Fruit fly (Drosophila melanogaster) whole organism, larva: ENCODE measurements around the gene Gdi.
A peak's percentile ranks its signal among the peaks of the same experiment; 100 is the strongest.

ENCODE experiments used
- noc ChIP-seq: fragments of 200-800 bp; sonication (Bioruptor generic); optimal IDR thresholded peaks from 3 replicates; lab custom pipeline; 2019; ENCODE audit warnings: missing biosample characterization, mild to moderate bottlenecking, missing genetic modification characterization, moderate library complexity

Gene Gdi

dm6 chr2L:9467392-9467791 lies 27.3 kb downstream of the Gdi start:
- no peak for TF ChIP-seq noc (tag; lab: Kevin White, UChicago)

DNA sequence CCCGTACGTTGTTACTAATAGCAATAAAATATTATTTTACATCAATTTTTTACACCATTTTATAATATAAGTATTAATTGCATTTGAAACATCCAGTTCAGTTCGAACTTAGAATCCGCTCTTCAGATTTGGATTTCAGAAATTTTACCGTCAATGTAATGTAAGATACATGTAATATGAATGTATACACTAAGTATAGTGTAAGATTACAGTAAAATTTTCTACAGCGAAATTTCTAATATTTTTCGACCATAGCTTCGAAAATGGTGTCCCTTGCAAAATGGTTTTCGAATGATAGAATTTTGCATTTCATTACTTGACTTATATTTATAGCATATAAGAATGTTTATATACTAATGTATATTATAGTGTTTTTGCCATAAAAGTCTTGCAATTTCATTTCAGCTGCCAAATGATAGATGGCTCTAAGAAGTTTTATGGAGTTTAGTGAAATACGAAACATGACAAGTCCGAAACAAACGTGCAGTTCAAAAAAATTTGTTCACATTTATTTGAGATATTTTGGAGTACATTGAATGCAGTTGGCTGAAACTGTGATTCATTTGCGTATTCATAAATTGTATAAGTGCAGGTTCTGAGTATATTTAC lies 30.1 kb downstream of the Gdi start:
- no peak for TF ChIP-seq noc (tag; lab: Kevin White, UChicago)

DNA sequence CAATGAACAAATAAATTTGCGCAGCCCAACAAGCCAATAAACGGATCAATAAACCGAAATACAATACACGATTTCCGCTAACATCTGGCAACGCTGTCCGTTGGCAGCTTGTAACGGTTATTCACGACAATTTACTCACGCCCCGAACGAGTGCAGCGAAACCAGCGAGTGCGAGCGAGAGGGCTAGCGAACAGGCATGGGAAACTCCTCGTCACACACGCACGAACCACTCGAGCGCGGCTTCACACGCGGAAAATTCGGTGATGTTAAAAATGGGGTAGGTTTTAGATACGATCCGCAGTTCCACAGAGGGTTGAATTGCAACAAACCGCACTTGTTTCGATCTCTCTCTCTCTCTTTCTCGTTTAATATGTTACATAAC lies 34.6 kb downstream of the Gdi start:
- no peak for TF ChIP-seq noc (tag; lab: Kevin White, UChicago)

dm6 chr2L:9459372-9460091 lies 35.1 kb downstream of the Gdi start:
- TF ChIP-seq noc (tag; lab: Kevin White, UChicago) = peak; percentile 32

dm6 chr2L:9457865-9458264 lies 36.8 kb downstream of the Gdi start:
- no peak for TF ChIP-seq noc (tag; lab: Kevin White, UChicago)

dm6 chr2L:9457456-9457855 lies 37.2 kb downstream of the Gdi start:
- TF ChIP-seq noc (tag; lab: Kevin White, UChicago) = no peak

- no peak for TF ChIP-seq noc (tag; lab: Kevin White, UChicago)
These were observed 39.5 kb downstream of the Gdi start for dm6 chr2L:9455157-9455556.

DNA sequence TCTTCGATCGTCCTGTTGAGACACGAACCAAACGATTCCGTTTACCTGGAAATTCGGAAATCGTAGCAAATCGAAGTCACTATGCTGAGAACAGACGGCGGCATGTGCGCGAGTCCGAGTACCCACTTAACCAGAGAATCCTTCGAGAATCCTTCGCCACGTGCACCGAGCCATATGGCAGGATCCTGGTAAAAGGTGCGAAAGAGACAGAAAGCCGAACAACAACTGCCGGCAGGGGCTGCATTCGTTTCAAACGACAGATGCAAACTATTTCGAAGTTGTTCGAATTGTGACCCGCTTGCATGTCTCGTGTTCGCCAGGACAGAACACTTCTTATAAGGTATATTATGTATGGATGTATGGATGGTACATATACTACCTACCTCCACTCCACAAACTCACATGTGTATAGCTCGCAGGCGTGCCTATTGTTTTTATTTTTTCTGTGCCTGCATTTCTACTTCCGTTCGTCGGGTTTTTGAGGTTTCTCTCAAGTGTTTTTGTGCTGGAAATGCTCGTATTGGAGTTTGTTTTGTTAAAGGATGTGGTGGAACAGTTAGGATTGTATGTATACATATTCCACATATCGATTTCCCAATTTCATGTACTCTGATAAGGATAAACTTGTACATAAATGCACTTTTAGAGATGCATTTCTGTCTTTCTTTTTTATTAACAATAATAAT lies 40.2 kb downstream of the Gdi start:
- TF ChIP-seq noc (tag; lab: Kevin White, UChicago) = no peak

dm6 chr2L:9452959-9453358 lies 41.7 kb downstream of the Gdi start:
- no peak for TF ChIP-seq noc (tag; lab: Kevin White, UChicago)

- TF ChIP-seq noc (tag; lab: Kevin White, UChicago) = peak; percentile 99
These were observed 45.3 kb downstream of the Gdi start for dm6 chr2L:9449257-9449972.

DNA sequence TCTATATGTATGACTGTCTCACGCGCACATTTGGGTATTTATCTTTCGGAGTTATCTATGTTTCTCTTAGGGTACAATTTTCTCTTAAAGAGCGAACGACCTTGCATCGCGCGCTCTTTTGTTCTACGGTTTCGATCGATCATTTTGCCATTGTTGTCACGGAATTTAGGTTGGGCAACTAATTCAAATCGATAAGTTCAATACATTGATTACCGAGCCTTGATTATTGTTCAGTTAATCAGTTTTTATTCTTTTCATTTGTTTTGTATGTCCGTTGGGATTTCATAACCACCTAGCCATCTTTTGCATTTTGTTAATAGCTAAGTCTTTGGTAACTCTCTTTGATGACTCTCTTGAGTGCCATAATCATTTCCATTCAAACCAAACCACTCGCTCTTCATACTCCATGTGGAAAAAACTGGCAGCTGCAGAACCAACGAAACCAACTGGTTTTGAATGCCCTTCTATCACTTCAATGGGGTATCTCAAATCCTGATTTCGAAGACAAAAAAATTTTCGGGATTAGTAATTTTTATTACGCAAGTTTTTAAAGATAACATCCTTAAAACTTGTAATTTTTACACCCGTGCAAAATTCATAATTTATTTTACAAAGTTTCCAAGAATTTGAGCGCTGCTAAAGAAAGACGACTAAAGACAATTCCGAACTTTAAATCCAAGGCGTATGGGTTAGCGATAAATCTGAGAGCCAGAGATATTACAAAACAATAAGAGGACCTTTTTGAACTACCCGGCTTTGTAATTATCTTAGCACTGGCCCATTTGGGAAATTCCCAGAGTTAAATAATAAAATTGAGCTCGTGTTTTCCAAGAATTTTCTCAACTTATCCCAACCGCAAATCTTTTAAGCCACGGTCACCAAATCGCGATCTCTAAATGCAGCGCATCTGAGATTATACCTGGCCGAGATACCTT lies 46.1 kb downstream of the Gdi start:
- TF ChIP-seq noc (tag; lab: Kevin White, UChicago) = no peak

dm6 chr2L:9447816-9448215 lies 46.9 kb downstream of the Gdi start:
- no peak for TF ChIP-seq noc (tag; lab: Kevin White, UChicago)

DNA sequence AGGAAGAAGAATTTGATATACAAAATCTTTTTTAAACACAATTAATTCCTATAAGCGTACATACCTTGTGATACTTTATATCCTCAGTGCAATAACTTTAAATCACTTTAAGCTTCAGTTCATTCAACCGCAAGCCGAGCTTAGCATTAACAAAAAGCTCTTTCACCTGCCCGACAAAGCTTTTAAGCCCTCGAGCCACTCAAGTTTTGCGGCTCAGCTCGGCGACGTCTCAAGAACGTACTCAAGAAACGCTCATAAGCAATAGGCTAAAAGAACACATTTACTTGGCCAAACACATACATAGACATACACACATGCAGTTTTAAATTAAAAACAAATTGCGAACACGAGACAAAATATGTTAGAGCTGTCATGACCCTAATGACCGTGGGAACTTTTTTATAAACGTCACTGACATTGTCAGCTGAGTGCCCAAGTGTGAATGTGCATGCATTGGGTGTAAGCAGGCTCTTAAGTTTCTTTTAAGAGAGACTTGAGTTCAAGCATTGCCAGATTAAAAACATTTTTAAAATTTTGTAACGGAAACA lies 48.2 kb downstream of the Gdi start:
- TF ChIP-seq noc (tag; lab: Kevin White, UChicago) = no peak

- no peak for TF ChIP-seq noc (tag; lab: Kevin White, UChicago)
These were observed 48.9 kb downstream of the Gdi start for dm6 chr2L:9445753-9446152.
